Worm (Caenorhabditis elegans) whole organism, L3 larva: ENCODE measurements around the gene gst-42.

Experiments
- R02D3.7 ChIP-seq: fragments of 150-350 bp; optimal IDR thresholded peaks from 2 replicates; lab custom pipeline; 2014; ENCODE audit warnings: missing biosample characterization, missing genetic modification characterization
- ZK546.5 ChIP-seq: sonication (generic microtip); optimal IDR thresholded peaks from 2 replicates; lab custom pipeline; 2017; ENCODE audit warnings: missing biosample characterization, missing genetic modification characterization
- aly-2 ChIP-seq: fragments of 150-350 bp; optimal IDR thresholded peaks from 2 replicates; lab custom pipeline; 2014; ENCODE audit warnings: missing biosample characterization, missing genetic modification characterization
- ama-1 ChIP-seq: fragments of 150-350 bp; optimal IDR thresholded peaks from 2 replicates; lab custom pipeline; 2018
- ceh-16 ChIP-seq: sonication (generic microtip); optimal IDR thresholded peaks from 2 replicates; lab custom pipeline; 2017; ENCODE audit warnings: missing biosample characterization, missing genetic modification characterization
- ceh-28 ChIP-seq: fragments of 150-350 bp; optimal IDR thresholded peaks from 2 replicates; lab custom pipeline; 2014; ENCODE audit warnings: missing biosample characterization, missing genetic modification reagents, missing genetic modification characterization
- ceh-82 ChIP-seq: fragments of 150-350 bp; optimal IDR thresholded peaks from 2 replicates; lab custom pipeline; 2014; ENCODE audit warnings: missing biosample characterization, missing genetic modification characterization
- ceh-9 ChIP-seq: sonication (generic microtip); optimal IDR thresholded peaks from 2 replicates; lab custom pipeline; 2018; ENCODE audit warnings: missing biosample characterization, missing genetic modification characterization
- daf-12 ChIP-seq: fragments of 150-350 bp; optimal IDR thresholded peaks from 2 replicates; lab custom pipeline; 2014; ENCODE audit warnings: missing biosample characterization, missing genetic modification reagents, missing genetic modification characterization
- egl-27 ChIP-seq: sonication (generic microtip); optimal IDR thresholded peaks from 4 replicates; lab custom pipeline; 2017; ENCODE audit warnings: missing biosample characterization, missing genetic modification reagents, missing genetic modification characterization
- egl-5 ChIP-seq: fragments of 150-350 bp; optimal IDR thresholded peaks from 2 replicates; lab custom pipeline; 2017; ENCODE audit warnings: missing biosample characterization, missing genetic modification reagents, missing genetic modification characterization, inconsistent platforms
- elt-1 ChIP-seq: fragments of 150-350 bp; optimal IDR thresholded peaks from 2 replicates; lab custom pipeline; 2014; ENCODE audit warnings: missing biosample characterization, missing genetic modification characterization
- elt-2 ChIP-seq: sonication (generic microtip); optimal IDR thresholded peaks from 2 replicates; lab custom pipeline; 2016; ENCODE audit warnings: missing genetic modification reagents, mild to moderate bottlenecking, missing genetic modification characterization, missing compliant biosample characterization
- elt-3 ChIP-seq, 3 experiments: fragments of 150-350 bp in 1 of 3; sonication (generic microtip) in 2 of 3; optimal IDR thresholded peaks; 2 replicates in 2 of 3; 4 replicates in 1 of 3; lab custom pipeline; 2014 to 2017; ENCODE audit warnings: missing biosample characterization in 3 of 3, missing genetic modification characterization in 3 of 3
- eor-1 ChIP-seq, 2 experiments: fragments of 150-350 bp; optimal IDR thresholded peaks; 2 replicates each; lab custom pipeline; 2014 to 2018; ENCODE audit warnings: missing biosample characterization in 2 of 2, missing genetic modification characterization in 2 of 2
- fkh-10 ChIP-seq: sonication (generic microtip); optimal IDR thresholded peaks from 2 replicates; lab custom pipeline; 2017; ENCODE audit warnings: missing biosample characterization, missing genetic modification reagents, missing genetic modification characterization
- fkh-2 ChIP-seq: fragments of 150-350 bp; optimal IDR thresholded peaks from 2 replicates; lab custom pipeline; 2014; ENCODE audit warnings: missing biosample characterization, missing genetic modification reagents, missing genetic modification characterization
- fos-1 ChIP-seq: fragments of 150-350 bp; optimal IDR thresholded peaks from 2 replicates; lab custom pipeline; 2014; ENCODE audit warnings: missing biosample characterization, missing genetic modification characterization
- hmg-11 ChIP-seq: sonication (generic microtip); optimal IDR thresholded peaks from 2 replicates; lab custom pipeline; 2016; ENCODE audit warnings: missing genetic modification characterization, missing compliant biosample characterization
- jun-1 ChIP-seq: fragments of 150-350 bp; optimal IDR thresholded peaks from 2 replicates; lab custom pipeline; 2014; ENCODE audit warnings: missing biosample characterization, missing genetic modification reagents, missing genetic modification characterization
- lin-15B ChIP-seq: fragments of 150-350 bp; optimal IDR thresholded peaks from 2 replicates; lab custom pipeline; 2014; ENCODE audit warnings: missing biosample characterization, missing genetic modification characterization
- lin-39 ChIP-seq: fragments of 150-350 bp; optimal IDR thresholded peaks from 2 replicates; lab custom pipeline; 2018; ENCODE audit warnings: missing biosample characterization, missing genetic modification reagents, missing genetic modification characterization
- lsy-12 ChIP-seq: sonication (generic microtip); optimal IDR thresholded peaks from 2 replicates; lab custom pipeline; 2016; ENCODE audit warnings: mild to moderate bottlenecking, missing genetic modification characterization, missing compliant biosample characterization
- mdl-1 ChIP-seq: fragments of 150-350 bp; optimal IDR thresholded peaks from 2 replicates; lab custom pipeline; 2014; ENCODE audit warnings: missing biosample characterization, missing genetic modification characterization
- mml-1 ChIP-seq: fragments of 150-350 bp; sonication (generic microtip); optimal IDR thresholded peaks from 3 replicates; lab custom pipeline; 2014; ENCODE audit warnings: missing biosample characterization, missing genetic modification characterization
- nfya-1 ChIP-seq: sonication (generic microtip); optimal IDR thresholded peaks from 2 replicates; lab custom pipeline; 2017; ENCODE audit warnings: missing genetic modification characterization, mild to moderate bottlenecking, missing compliant biosample characterization, antibody characterized with exemption, moderate library complexity; ENCODE audit not compliant: insufficient read depth
- nhr-11 ChIP-seq: fragments of 150-350 bp; optimal IDR thresholded peaks from 2 replicates; lab custom pipeline; 2014; ENCODE audit warnings: missing biosample characterization, missing genetic modification characterization
- nhr-12 ChIP-seq: fragments of 150-350 bp; optimal IDR thresholded peaks from 2 replicates; lab custom pipeline; 2014; ENCODE audit warnings: missing biosample characterization, missing genetic modification characterization
- nhr-23 ChIP-seq: fragments of 150-350 bp; optimal IDR thresholded peaks from 2 replicates; lab custom pipeline; 2014; ENCODE audit warnings: missing biosample characterization, missing genetic modification reagents, missing genetic modification characterization
- nhr-237 ChIP-seq: fragments of 150-350 bp; optimal IDR thresholded peaks from 2 replicates; lab custom pipeline; 2014; ENCODE audit warnings: missing biosample characterization, missing genetic modification characterization
- nhr-25 ChIP-seq: sonication (generic microtip); optimal IDR thresholded peaks from 2 replicates; lab custom pipeline; 2017; ENCODE audit warnings: missing biosample characterization, missing genetic modification characterization
- nhr-28 ChIP-seq: fragments of 150-350 bp; optimal IDR thresholded peaks from 2 replicates; lab custom pipeline; 2014; ENCODE audit warnings: missing biosample characterization, missing genetic modification characterization
- nhr-43 ChIP-seq: sonication (generic microtip); optimal IDR thresholded peaks from 2 replicates; lab custom pipeline; 2016; ENCODE audit warnings: mild to moderate bottlenecking, missing genetic modification characterization, missing compliant biosample characterization; ENCODE audit not compliant: poor library complexity, severe bottlenecking
- nhr-67 ChIP-seq: fragments of 150-350 bp; optimal IDR thresholded peaks from 2 replicates; lab custom pipeline; 2014; ENCODE audit warnings: missing biosample characterization, missing genetic modification characterization
- nhr-76 ChIP-seq: fragments of 150-350 bp; sonication (generic microtip); optimal IDR thresholded peaks from 5 replicates; lab custom pipeline; 2014; ENCODE audit warnings: missing biosample characterization, missing genetic modification characterization
- nhr-77 ChIP-seq: fragments of 150-350 bp; optimal IDR thresholded peaks from 2 replicates; lab custom pipeline; 2014; ENCODE audit warnings: missing biosample characterization, missing genetic modification characterization
- pha-4 ChIP-seq: fragments of 150-350 bp; optimal IDR thresholded peaks from 2 replicates; lab custom pipeline; 2014; ENCODE audit warnings: missing biosample characterization, missing genetic modification reagents, missing genetic modification characterization
- pqm-1 ChIP-seq: fragments of 150-350 bp; optimal IDR thresholded peaks from 2 replicates; lab custom pipeline; 2017; ENCODE audit warnings: missing biosample characterization, missing genetic modification characterization, inconsistent platforms
- sea-2 ChIP-seq: fragments of 150-350 bp; sonication (generic microtip); optimal IDR thresholded peaks from 4 replicates; lab custom pipeline; 2014; ENCODE audit warnings: missing biosample characterization, missing genetic modification reagents, missing genetic modification characterization
- skn-1 ChIP-seq: fragments of 150-350 bp; optimal IDR thresholded peaks from 2 replicates; lab custom pipeline; 2014; ENCODE audit warnings: missing biosample characterization, missing genetic modification characterization
- snpc-4 ChIP-seq: fragments of 150-350 bp; optimal IDR thresholded peaks from 2 replicates; lab custom pipeline; 2014; ENCODE audit warnings: missing biosample characterization, missing genetic modification characterization
- tbx-2 ChIP-seq: sonication (generic microtip); optimal IDR thresholded peaks from 2 replicates; lab custom pipeline; 2016; ENCODE audit warnings: mild to moderate bottlenecking, missing genetic modification characterization, missing compliant biosample characterization
- unc-39 ChIP-seq: sonication (generic microtip); optimal IDR thresholded peaks from 4 replicates; lab custom pipeline; 2017; ENCODE audit warnings: missing biosample characterization, missing genetic modification characterization
- unc-62 ChIP-seq: fragments of 150-350 bp; sonication (generic microtip); optimal IDR thresholded peaks from 4 replicates; lab custom pipeline; 2014; ENCODE audit warnings: missing biosample characterization, missing genetic modification reagents, missing genetic modification characterization
- zag-1 ChIP-seq: fragments of 150-350 bp; optimal IDR thresholded peaks from 2 replicates; lab custom pipeline; 2014; ENCODE audit warnings: missing biosample characterization, missing genetic modification characterization
- ztf-11 ChIP-seq: fragments of 150-350 bp; optimal IDR thresholded peaks from 2 replicates; lab custom pipeline; 2014; ENCODE audit warnings: missing biosample characterization, missing genetic modification characterization
- ztf-4 ChIP-seq: fragments of 150-350 bp; optimal IDR thresholded peaks from 2 replicates; lab custom pipeline; 2014; ENCODE audit warnings: missing biosample characterization, missing genetic modification characterization

The gst-42 gene

DNA sequence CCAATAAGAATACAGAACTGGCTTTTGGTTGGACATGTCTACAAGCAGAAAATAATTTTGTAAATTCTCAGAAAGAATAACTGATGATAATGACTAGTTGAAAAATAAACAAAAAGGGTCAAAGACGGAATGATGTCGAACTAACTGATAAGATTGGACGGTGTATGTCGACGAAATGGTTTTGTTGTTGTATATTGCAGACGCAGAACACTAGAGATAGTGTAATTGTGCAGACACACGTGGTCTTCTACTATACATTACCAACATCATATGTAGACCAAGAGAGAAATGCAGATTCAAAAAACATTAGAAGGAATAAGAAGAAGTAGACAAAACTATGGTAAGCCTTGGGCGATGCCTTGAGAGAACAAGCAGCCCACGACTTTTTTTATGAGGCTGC is at the start of gene gst-42, which contains the start of gene D1053.2:
TSS of gene gst-42 (minus strand) at position 176 of the 400 bp plus-strand sequence.
TSS of gene D1053.2 (plus strand) at position 391 of the 400 bp plus-strand sequence.
- TF ChIP-seq nhr-28 (tag; lab: Kevin White, UChicago), result no peak
- TF ChIP-seq nhr-43, result peak; percentile 53
- TF ChIP-seq nfya-1 (tag; lab: Kevin White, UChicago), result no peak
- no peak for TF ChIP-seq egl-27 (tag; lab: Kevin White, UChicago)
- TF ChIP-seq nhr-237 (tag; lab: Kevin White, UChicago), result no peak
- no peak for TF ChIP-seq fkh-10 (GFP tag; lab: Kevin White, UChicago)
- peak; percentile 51 for TF ChIP-seq jun-1 (tag; lab: Kevin White, UChicago)
- peak; percentile 79 for TF ChIP-seq pha-4 (tag; lab: Kevin White, UChicago)
- no peak for TF ChIP-seq snpc-4 (tag; lab: Kevin White, UChicago)
- TF ChIP-seq zag-1 (tag; lab: Kevin White, UChicago), result no peak
- no peak for TF ChIP-seq sea-2
- no peak for TF ChIP-seq lin-15B (tag; lab: Kevin White, UChicago)
- peak; percentile 99 for TF ChIP-seq pqm-1 (tag; lab: Kevin White, UChicago)
- no peak for TF ChIP-seq tbx-2 (tag; lab: Kevin White, UChicago)
- no peak for TF ChIP-seq aly-2 (tag; lab: Kevin White, UChicago)
- TF ChIP-seq elt-3 (tag; optimal IDR thresholded peaks at IDR 0.05; lab: Kevin White, UChicago), result peak in 2 of 3 experiments; percentile 77 to 85
- no peak for TF ChIP-seq ZK546.5 (tag; lab: Kevin White, UChicago)
- TF ChIP-seq mml-1, result no peak
- TF ChIP-seq nhr-77, result no peak
- TF ChIP-seq nhr-76, result no peak
- TF ChIP-seq nhr-12 (tag; lab: Kevin White, UChicago), result no peak
- no peak for TF ChIP-seq hmg-11 (tag; lab: Kevin White, UChicago)
- no peak for TF ChIP-seq nhr-11 (tag; lab: Kevin White, UChicago)
- peak; percentile 44 for TF ChIP-seq ceh-28 (tag; lab: Kevin White, UChicago)
- TF ChIP-seq ceh-82 (tag; lab: Kevin White, UChicago), result no peak
- TF ChIP-seq lin-39 (tag; lab: Kevin White, UChicago), result no peak
- no peak for TF ChIP-seq elt-1 (tag; lab: Kevin White, UChicago)
- no peak for TF ChIP-seq ztf-11 (tag; lab: Kevin White, UChicago)
- peak; percentile 73 for TF ChIP-seq nhr-25 (tag; lab: Kevin White, UChicago)
- TF ChIP-seq lsy-12 (tag; lab: Kevin White, UChicago), result no peak
- TF ChIP-seq elt-2 (tag; lab: Kevin White, UChicago), result peak; percentile 94
- TF ChIP-seq unc-39 (tag; lab: Kevin White, UChicago), result no peak
- no peak for TF ChIP-seq ztf-4 (tag; lab: Kevin White, UChicago)
- TF ChIP-seq ceh-9 (tag; lab: Kevin White, UChicago), result no peak
- no peak for TF ChIP-seq egl-5 (tag; lab: Kevin White, UChicago)
- TF ChIP-seq ama-1, result no peak
- peak; percentile 74 for TF ChIP-seq nhr-23 (tag; lab: Kevin White, UChicago)
- TF ChIP-seq ceh-16 (tag; lab: Kevin White, UChicago), result no peak
- TF ChIP-seq fos-1 (tag; lab: Kevin White, UChicago), result no peak
- TF ChIP-seq daf-12 (tag; lab: Kevin White, UChicago), result no peak
- TF ChIP-seq mdl-1, result peak; percentile 78
- peak; percentile 28 for TF ChIP-seq skn-1 (tag; lab: Kevin White, UChicago)
- TF ChIP-seq R02D3.7 (tag; lab: Kevin White, UChicago), result peak; percentile 14
- no peak for TF ChIP-seq fkh-2
- no peak for TF ChIP-seq unc-62
- no peak for TF ChIP-seq eor-1 (tag; optimal IDR thresholded peaks at IDR 0.05; lab: Kevin White, UChicago)
- no peak for TF ChIP-seq nhr-67 (tag; lab: Kevin White, UChicago)
